Fruit fly (Drosophila melanogaster) whole organism, embryonic: ENCODE measurements around the gene CtsF.

Experiments used
- Atf-2 ChIP-seq: fragments of 200-800 bp; sonication (Bioruptor generic); optimal IDR thresholded peaks from 2 replicates; lab custom pipeline; 2016; ENCODE audit warnings: missing biosample characterization, missing genetic modification characterization
- B-H1 ChIP-seq: fragments of 200-800 bp; sonication (Bioruptor generic); IDR thresholded peaks from 3 replicates; pipeline ENCODE4 v1.3.6; 2022; ENCODE audit warnings: missing biosample characterization, missing genetic modification characterization
- Bdp1 ChIP-seq: fragments of 200-800 bp; sonication (Bioruptor generic); optimal IDR thresholded peaks from 3 replicates; lab custom pipeline; 2016; ENCODE audit warnings: missing biosample characterization, missing genetic modification characterization
- CG12155 ChIP-seq: fragments of 200-800 bp; sonication (Bioruptor generic); optimal IDR thresholded peaks from 3 replicates; lab custom pipeline; 2016; ENCODE audit warnings: missing biosample characterization, missing genetic modification characterization
- CG12744 ChIP-seq: fragments of 200-800 bp; sonication (Bioruptor generic); optimal IDR thresholded peaks from 2 replicates; lab custom pipeline; 2016; ENCODE audit warnings: missing biosample characterization, missing genetic modification characterization
- CG14014 ChIP-seq: fragments of 200-800 bp; sonication (Bioruptor generic); IDR thresholded peaks from 2 replicates; pipeline ENCODE4 v1.3.6; 2022; ENCODE audit warnings: missing biosample characterization, missing genetic modification characterization
- CG14050 ChIP-seq: fragments of 200-800 bp; sonication (Bioruptor generic); IDR thresholded peaks from 3 replicates; pipeline ENCODE4 v1.3.6; 2022; ENCODE audit warnings: missing biosample characterization, missing genetic modification characterization
- CG14667 ChIP-seq: fragments of 200-800 bp; sonication (Bioruptor generic); IDR thresholded peaks from 2 replicates; pipeline ENCODE4 v1.3.6; 2022; ENCODE audit warnings: missing biosample characterization, missing genetic modification characterization
- CG14860 ChIP-seq: fragments of 200-800 bp; sonication (Bioruptor generic); IDR thresholded peaks from 3 replicates; pipeline ENCODE4 v1.3.6; 2022; ENCODE audit warnings: missing biosample characterization, missing genetic modification characterization; ENCODE audit not compliant: partially characterized antibody
- CG15479 ChIP-seq: fragments of 200-800 bp; sonication (Bioruptor generic); optimal IDR thresholded peaks from 3 replicates; lab custom pipeline; 2019; ENCODE audit warnings: missing biosample characterization, mild to moderate bottlenecking, missing genetic modification characterization, moderate library complexity
- CG16815 ChIP-seq: fragments of 200-800 bp; sonication (Bioruptor generic); optimal IDR thresholded peaks from 3 replicates; lab custom pipeline; 2017; ENCODE audit warnings: missing biosample characterization, mild to moderate bottlenecking, missing genetic modification characterization
- CG17802 ChIP-seq: fragments of 200-800 bp; sonication (Bioruptor generic); optimal IDR thresholded peaks from 2 replicates; lab custom pipeline; 2018; ENCODE audit warnings: missing biosample characterization, mild to moderate bottlenecking, missing genetic modification characterization, moderate library complexity
- CG18011 ChIP-seq: fragments of 200-800 bp; sonication (Bioruptor generic); optimal IDR thresholded peaks from 2 replicates; lab custom pipeline; 2017; ENCODE audit warnings: missing biosample characterization, missing genetic modification characterization, mild to moderate bottlenecking, moderate library complexity, missing genotype
- CG30431 ChIP-seq: fragments of 200-800 bp; sonication (Bioruptor generic); optimal IDR thresholded peaks from 2 replicates; lab custom pipeline; 2017; ENCODE audit warnings: missing biosample characterization, missing genetic modification characterization
- CG32532 ChIP-seq: fragments of 200-800 bp; sonication (Bioruptor generic); IDR thresholded peaks from 2 replicates; pipeline ENCODE4 v1.3.6; 2022; ENCODE audit warnings: missing biosample characterization, missing genetic modification characterization
- CG34224 ChIP-seq: fragments of 200-800 bp; sonication (Bioruptor generic); IDR thresholded peaks from 3 replicates; pipeline ENCODE4 v1.3.6; 2022; ENCODE audit warnings: missing biosample characterization, missing genetic modification characterization; ENCODE audit not compliant: partially characterized antibody
- CG3995 ChIP-seq: fragments of 200-800 bp; sonication (Bioruptor generic); optimal IDR thresholded peaks from 3 replicates; lab custom pipeline; 2016; ENCODE audit warnings: missing biosample characterization, missing genetic modification characterization
- CG6272 ChIP-seq: fragments of 200-800 bp; sonication (Bioruptor generic); IDR thresholded peaks from 2 replicates; pipeline ENCODE4 v1.3.6; 2022; ENCODE audit warnings: missing biosample characterization, missing genetic modification characterization
- CG6813 ChIP-seq: fragments of 200-800 bp; sonication (Bioruptor generic); optimal IDR thresholded peaks from 2 replicates; lab custom pipeline; 2017; ENCODE audit warnings: missing biosample characterization, missing genetic modification characterization, mild to moderate bottlenecking, moderate library complexity, missing genetic modification reagents
- CG7786 ChIP-seq: fragments of 200-800 bp; sonication (Bioruptor generic); optimal IDR thresholded peaks from 2 replicates; lab custom pipeline; 2016; ENCODE audit warnings: missing biosample characterization, missing genetic modification characterization
- Chrac-16 ChIP-seq: fragments of 200-800 bp; sonication (Bioruptor generic); optimal IDR thresholded peaks from 3 replicates; lab custom pipeline; 2016; ENCODE audit warnings: missing biosample characterization, missing genetic modification characterization
- Deaf1 ChIP-seq: fragments of 200-800 bp; optimal IDR thresholded peaks from 3 replicates; lab custom pipeline; 2019; ENCODE audit warnings: missing biosample characterization, mild to moderate bottlenecking, missing genetic modification characterization, moderate library complexity
- Doc3 ChIP-seq: fragments of 200-800 bp; sonication (Bioruptor generic); IDR thresholded peaks from 3 replicates; pipeline ENCODE4 v1.3.6; 2022; ENCODE audit warnings: missing biosample characterization, missing genetic modification characterization; ENCODE audit not compliant: partially characterized antibody
- Elba2 ChIP-seq: fragments of 200-800 bp; sonication (Bioruptor generic); optimal IDR thresholded peaks from 3 replicates; lab custom pipeline; 2016; ENCODE audit warnings: missing biosample characterization, missing genetic modification characterization
- GATAe ChIP-seq: fragments of 200-800 bp; sonication (Bioruptor generic); conservative IDR thresholded peaks from 2 replicates; pipeline ENCODE4 v1.3.6; 2022; ENCODE audit warnings: missing biosample characterization, missing genetic modification characterization
- Gsc ChIP-seq: fragments of 200-800 bp; sonication (Bioruptor generic); IDR thresholded peaks from 2 replicates; pipeline ENCODE4 v1.3.6; 2022; ENCODE audit warnings: missing biosample characterization, missing genetic modification characterization
- Hand ChIP-seq: fragments of 200-800 bp; sonication (Bioruptor generic); optimal IDR thresholded peaks from 2 replicates; lab custom pipeline; 2017; ENCODE audit warnings: mild to moderate bottlenecking, missing biosample characterization, missing genetic modification reagents, missing genetic modification characterization
- Lhr ChIP-seq: fragments of 200-800 bp; sonication (Bioruptor generic); optimal IDR thresholded peaks from 3 replicates; lab custom pipeline; 2017; ENCODE audit warnings: mild to moderate bottlenecking, missing biosample characterization, missing genetic modification reagents, missing genetic modification characterization
- Mad ChIP-seq: fragments of 200-800 bp; sonication (Bioruptor generic); optimal IDR thresholded peaks from 2 replicates; lab custom pipeline; 2016; ENCODE audit warnings: missing biosample characterization, missing genetic modification characterization
- Myb ChIP-seq: fragments of 200-800 bp; sonication (Bioruptor generic); optimal IDR thresholded peaks from 2 replicates; lab custom pipeline; 2016; ENCODE audit warnings: missing biosample characterization, missing genetic modification characterization
- NFAT ChIP-seq: fragments of 200-800 bp; sonication (Bioruptor generic); IDR thresholded peaks from 2 replicates; pipeline ENCODE4 v1.3.6; 2022; ENCODE audit warnings: missing biosample characterization, missing genetic modification characterization
- NK7.1 ChIP-seq: fragments of 200-800 bp; sonication (Bioruptor generic); optimal IDR thresholded peaks from 3 replicates; lab custom pipeline; 2016; ENCODE audit warnings: missing biosample characterization, missing genetic modification characterization
- Ravus ChIP-seq: fragments of 200-800 bp; sonication (Bioruptor generic); IDR thresholded peaks from 2 replicates; pipeline ENCODE4 v1.3.6; 2022; ENCODE audit warnings: missing biosample characterization, missing genetic modification characterization
- Rx ChIP-seq: fragments of 200-800 bp; sonication (Bioruptor generic); IDR thresholded peaks from 2 replicates; pipeline ENCODE4 v1.3.6; 2022; ENCODE audit warnings: missing biosample characterization, missing genetic modification characterization
- aop ChIP-seq: fragments of 200-800 bp; sonication (Bioruptor generic); IDR thresholded peaks from 2 replicates; pipeline ENCODE4 v1.3.6; 2022; ENCODE audit warnings: missing biosample characterization, missing genetic modification characterization
- ato ChIP-seq: fragments of 200-800 bp; sonication (Bioruptor generic); IDR thresholded peaks from 2 replicates; pipeline ENCODE4 v1.3.6; 2022; ENCODE audit warnings: missing biosample characterization, missing genetic modification characterization; ENCODE audit not compliant: partially characterized antibody
- crp ChIP-seq, 2 experiments: fragments of 200-800 bp; sonication (Bioruptor generic); optimal IDR thresholded peaks; 2 replicates in 1 of 2; 3 replicates in 1 of 2; lab custom pipeline; 2017; ENCODE audit warnings: missing biosample characterization in 2 of 2, missing genetic modification characterization in 2 of 2, mild to moderate bottlenecking in 1 of 2, moderate library complexity in 1 of 2
- fd3F ChIP-seq: fragments of 200-800 bp; sonication (Bioruptor generic); optimal IDR thresholded peaks from 2 replicates; lab custom pipeline; 2018; ENCODE audit warnings: missing biosample characterization, mild to moderate bottlenecking, missing genetic modification characterization, moderate library complexity
- fd64A ChIP-seq: fragments of 200-800 bp; sonication (Bioruptor generic); optimal IDR thresholded peaks from 3 replicates; lab custom pipeline; 2018; ENCODE audit warnings: missing biosample characterization, mild to moderate bottlenecking, missing genetic modification characterization
- jumu ChIP-seq: fragments of 200-800 bp; sonication (Bioruptor generic); optimal IDR thresholded peaks from 3 replicates; lab custom pipeline; 2016; ENCODE audit warnings: missing biosample characterization, missing genetic modification characterization
- lbe ChIP-seq: fragments of 200-800 bp; sonication (Bioruptor generic); optimal IDR thresholded peaks from 2 replicates; lab custom pipeline; 2016; ENCODE audit warnings: missing biosample characterization, mild to moderate bottlenecking, missing genetic modification characterization
- lmd ChIP-seq: fragments of 200-800 bp; sonication (Bioruptor generic); IDR thresholded peaks from 2 replicates; pipeline ENCODE4 v1.3.6; 2022; ENCODE audit warnings: missing biosample characterization, missing genetic modification characterization
- psq ChIP-seq: fragments of 200-800 bp; sonication (Bioruptor generic); optimal IDR thresholded peaks from 2 replicates; lab custom pipeline; 2017; ENCODE audit warnings: missing biosample characterization, missing genetic modification characterization
- schlank ChIP-seq: fragments of 200-800 bp; sonication (Bioruptor generic); optimal IDR thresholded peaks from 2 replicates; lab custom pipeline; 2018; ENCODE audit warnings: missing biosample characterization, mild to moderate bottlenecking, missing genetic modification characterization
- sens ChIP-seq: fragments of 200-800 bp; sonication (Bioruptor generic); peaks from one replicate; lab custom pipeline; 2016; ENCODE audit warnings: missing biosample characterization, missing genetic modification characterization
- shn ChIP-seq: fragments of 200-800 bp; sonication (Bioruptor generic); optimal IDR thresholded peaks from 3 replicates; lab custom pipeline; 2016; ENCODE audit warnings: missing biosample characterization, missing genetic modification characterization
- sob ChIP-seq: fragments of 200-800 bp; sonication (Bioruptor generic); IDR thresholded peaks from 2 replicates; pipeline ENCODE4 v1.3.6; 2022; ENCODE audit warnings: missing biosample characterization, missing genetic modification characterization
- ssp ChIP-seq: fragments of 200-800 bp; sonication (Bioruptor generic); IDR thresholded peaks from 2 replicates; pipeline ENCODE4 v1.3.6; 2022; ENCODE audit warnings: missing biosample characterization, missing genetic modification characterization
- unpg ChIP-seq: fragments of 200-800 bp; sonication (Bioruptor generic); optimal IDR thresholded peaks from 3 replicates; lab custom pipeline; 2018; ENCODE audit warnings: missing biosample characterization, mild to moderate bottlenecking, missing genetic modification characterization, moderate library complexity
- vfl ChIP-seq: fragments of 200-800 bp; sonication (Bioruptor generic); optimal IDR thresholded peaks from 2 replicates; lab custom pipeline; 2016; ENCODE audit warnings: missing biosample characterization, missing genetic modification characterization
- zen2 ChIP-seq: fragments of 200-800 bp; sonication (Bioruptor generic); IDR thresholded peaks from 3 replicates; pipeline ENCODE4 v1.3.6; 2022; ENCODE audit warnings: missing biosample characterization, missing genetic modification characterization; ENCODE audit not compliant: partially characterized antibody

Gene CtsF

DNA sequence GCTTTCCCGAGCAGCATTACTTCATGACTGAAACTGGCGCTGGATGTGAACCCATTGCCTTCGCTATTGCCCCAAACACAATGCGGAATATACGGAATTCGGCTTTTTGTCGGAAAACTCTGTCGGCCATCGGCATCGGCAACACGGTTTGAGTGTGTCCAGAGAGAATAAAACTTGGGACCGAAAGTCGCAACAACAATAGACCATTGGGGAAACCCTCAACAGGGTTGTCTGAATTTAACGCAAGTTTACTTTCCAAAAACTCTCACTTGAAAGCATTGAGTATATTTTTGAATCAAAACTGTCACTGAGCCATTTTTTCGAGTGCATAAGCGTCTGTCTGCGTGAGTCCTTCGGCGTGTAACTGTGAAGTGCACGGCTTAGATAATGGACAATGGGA, 53.2 kb downstream of the CtsF start (continued):
- TF ChIP-seq ssp (GFP tag; lab: Robert Waterston, UW) (no peak), ato (no peak), unpg (GFP tag; lab: Kevin White, UChicago) (peak; percentile 49), fd64A (GFP tag; lab: Kevin White, UChicago) (no peak), sens (GFP tag; lab: Kevin White, UChicago) (peak; percentile 81), CG18011 (GFP tag; lab: Kevin White, UChicago) (peak; percentile 18), psq (GFP tag; lab: Kevin White, UChicago) (no peak), NFAT (GFP tag; lab: Robert Waterston, UW) (0 out of 2 replicates have a peak, but pooled peaks have one; percentile 26), lbe (GFP tag; lab: Kevin White, UChicago) (no peak), Lhr (GFP tag; lab: Kevin White, UChicago) (no peak), Ravus (no peak), GATAe (GFP tag; lab: Robert Waterston, UW) (no peak), Chrac-16 (GFP tag; lab: Kevin White, UChicago) (peak; percentile 16), CG34224 (GFP tag; lab: Robert Waterston, UW) (no peak), Hand (peak; percentile 69), CG14050 (GFP tag; lab: Robert Waterston, UW) (no peak), Gsc (GFP tag; lab: Robert Waterston, UW) (no peak), CG12155 (GFP tag; lab: Kevin White, UChicago) (peak; percentile 39), B-H1 (no peak; the same call in 2 of the 3 replicates), CG14860 (no peak), sob (GFP tag; lab: Robert Waterston, UW) (no peak; the same call in 1 of the 2 replicates), CG6813 (GFP tag; lab: Kevin White, UChicago) (peak; percentile 48), NK7.1 (GFP tag; lab: Kevin White, UChicago) (peak; percentile 32), shn (peak; percentile 61), CG32532 (GFP tag; lab: Robert Waterston, UW) (peak; percentile 75; the same call in 1 of the 2 replicates), CG17802 (tag; lab: Kevin White, UChicago) (no peak), vfl (GFP tag; lab: Kevin White, UChicago) (peak; percentile 53), CG6272 (GFP tag; lab: Robert Waterston, UW) (no peak; the same call in 1 of the 2 replicates), Rx (GFP tag; lab: Robert Waterston, UW) (peak; percentile 18; the same call in 1 of the 2 replicates), CG3995 (GFP tag; lab: Kevin White, UChicago) (peak; percentile 18), aop (GFP tag; lab: Robert Waterston, UW) (no peak), CG16815 (GFP tag; lab: Kevin White, UChicago) (peak; percentile 30), CG14667 (GFP tag; lab: Robert Waterston, UW) (no peak), schlank (tag; lab: Kevin White, UChicago) (peak; percentile 59), Mad (no peak), CG7786 (GFP tag; lab: Kevin White, UChicago) (peak; percentile 72), jumu (GFP tag; lab: Kevin White, UChicago) (peak; percentile 50), lmd (GFP tag; lab: Robert Waterston, UW) (peak; percentile 65; the same call in 1 of the 2 replicates), crp (GFP tag; optimal IDR thresholded peaks at IDR 0.05; lab: Kevin White, UChicago) (no peak), Deaf1 (tag; lab: Kevin White, UChicago) (peak; percentile 96), fd3F (GFP tag; lab: Kevin White, UChicago) (peak; percentile 37), CG14014 (GFP tag; lab: Robert Waterston, UW) (peak; percentile 53), Myb (GFP tag; lab: Kevin White, UChicago) (peak; percentile 45), zen2 (GFP tag; lab: Robert Waterston, UW) (no peak), Atf-2 (no peak), CG12744 (peak; percentile 2), Doc3 (GFP tag; lab: Robert Waterston, UW) (no peak), CG30431 (GFP tag; lab: Kevin White, UChicago) (peak; percentile 8), CG15479 (GFP tag; lab: Kevin White, UChicago) (no peak), Bdp1 (GFP tag; lab: Kevin White, UChicago) (peak; percentile 37), Elba2 (no peak)
